Worm (Caenorhabditis elegans) whole organism, L4/young adult: ENCODE data around the gene pigc-1.

Experiments used
- W03F9.2 ChIP-seq: fragments of 150-350 bp; optimal IDR thresholded peaks from 2 replicates; lab custom pipeline; 2014; ENCODE audit warnings: missing biosample characterization, missing genetic modification characterization
- dao-5 ChIP-seq: sonication (generic microtip); optimal IDR thresholded peaks from 2 replicates; lab custom pipeline; 2016; ENCODE audit warnings: missing genotype, missing genetic modification characterization, moderate library complexity, missing compliant biosample characterization
- him-1 ChIP-seq: sonication (generic microtip); optimal IDR thresholded peaks from 2 replicates; lab custom pipeline; 2016; ENCODE audit warnings: missing genotype, missing genetic modification reagents, missing genetic modification characterization, missing compliant biosample characterization

ce11 chrIV:9384826-9385225 is 41.9 kb upstream of the pigc-1 start, which contains the start of gene C10C5.7:
- TF ChIP-seq him-1 (tag; lab: Kevin White, UChicago) (no peak), dao-5 (tag; lab: Kevin White, UChicago) (no peak), W03F9.2 (tag; lab: Kevin White, UChicago) (no peak)
